Worm (Caenorhabditis elegans) whole organism, mixed stage, embryonic: ENCODE results near the gene aat-8.

ENCODE experiments used
- bed-3 ChIP-seq: fragments of 200-800 bp; sonication (Bioruptor generic); optimal IDR thresholded peaks from 3 replicates; lab custom pipeline; 2018; ENCODE audit warnings: mild to moderate bottlenecking, missing genetic modification characterization, moderate library complexity, missing compliant biosample characterization
- nhr-12 ChIP-seq: fragments of 150-350 bp; optimal IDR thresholded peaks from 2 replicates; lab custom pipeline; 2014; ENCODE audit warnings: missing biosample characterization, missing genetic modification characterization
- nhr-28 ChIP-seq: fragments of 150-350 bp; optimal IDR thresholded peaks from 2 replicates; lab custom pipeline; 2014; ENCODE audit warnings: missing biosample characterization, missing genetic modification characterization
- nhr-76 ChIP-seq: sonication (generic microtip); optimal IDR thresholded peaks from 2 replicates; lab custom pipeline; 2017; ENCODE audit warnings: missing biosample characterization, missing genetic modification characterization
- snpc-4 ChIP-seq: fragments of 150-350 bp; optimal IDR thresholded peaks from 2 replicates; lab custom pipeline; 2014; ENCODE audit warnings: missing biosample characterization, missing genetic modification characterization
- unc-39 ChIP-seq: fragments of 150-350 bp; optimal IDR thresholded peaks from 2 replicates; lab custom pipeline; 2014; ENCODE audit warnings: missing biosample characterization, missing genetic modification characterization
- unc-62 ChIP-seq: fragments of 150-350 bp; optimal IDR thresholded peaks from 2 replicates; lab custom pipeline; 2014; ENCODE audit warnings: missing biosample characterization, missing genetic modification reagents, missing genetic modification characterization

ce11 chrIV:3899719-3900554, 35.1 kb upstream of the aat-8 start, which contains the start of gene srz-62:
- TF ChIP-seq bed-3 (GFP tag; lab: Kevin White, UChicago) (no peak), nhr-12 (tag; lab: Kevin White, UChicago) (no peak), snpc-4 (no peak), nhr-76 (tag; lab: Kevin White, UChicago) (no peak), unc-39 (no peak), nhr-28 (tag; lab: Kevin White, UChicago) (no peak), unc-62 (no peak)
